Worm (Caenorhabditis elegans): ENCODE data around the gene C09G5.13.

Gene C09G5.13

DNA sequence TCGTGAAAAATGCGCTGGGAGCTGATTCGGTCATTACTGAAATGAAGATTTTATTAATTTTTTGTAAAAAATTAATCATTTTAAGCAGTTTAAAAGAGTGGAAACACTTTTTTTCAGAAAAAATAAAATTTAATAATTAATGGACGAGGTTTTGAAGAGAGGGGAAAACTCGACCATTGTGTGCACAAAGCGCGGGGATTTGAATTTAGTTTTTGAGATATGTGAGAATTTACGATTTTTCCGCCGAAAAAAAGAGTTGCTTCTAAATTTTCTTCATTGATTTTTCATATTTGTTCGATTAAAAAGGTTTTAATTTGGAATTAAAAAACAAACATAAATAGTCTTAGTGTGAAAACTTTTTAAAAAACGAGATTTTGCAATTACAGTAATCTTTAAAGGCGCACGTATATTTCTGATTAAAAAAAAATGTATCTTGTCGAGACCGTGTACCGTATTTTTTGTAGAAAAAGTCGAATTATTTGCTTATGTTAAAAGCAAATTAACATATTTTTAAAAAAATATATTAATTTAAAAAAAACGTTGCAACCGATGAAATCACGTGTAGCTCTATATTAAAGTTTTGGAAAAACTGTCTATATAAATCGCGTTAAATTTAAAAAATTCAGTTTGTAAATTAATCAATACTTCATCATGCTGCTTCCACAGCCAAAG is 2.8 kb upstream of the C09G5.13 start, which contains the start of the genes dph-2 and C09G5.7:
Gene dph-2, minus strand, starts transcription at position 36 of the 672 bp plus-strand sequence.
Gene C09G5.7, plus strand, starts transcription at position 622 of the 672 bp plus-strand sequence.
- TF ChIP-seq C34F6.9 (tag; optimal IDR thresholded peaks at IDR 0.05): peak; percentile 40
- TF ChIP-seq sma-9 (GFP tag; optimal IDR thresholded peaks at IDR 0.05): no peak
- no peak for TF ChIP-seq sma-9 (tag; optimal IDR thresholded peaks at IDR 0.05)
- peak; percentile 88 for TF ChIP-seq gmeb-1 (tag; optimal IDR thresholded peaks at IDR 0.05)

DNA sequence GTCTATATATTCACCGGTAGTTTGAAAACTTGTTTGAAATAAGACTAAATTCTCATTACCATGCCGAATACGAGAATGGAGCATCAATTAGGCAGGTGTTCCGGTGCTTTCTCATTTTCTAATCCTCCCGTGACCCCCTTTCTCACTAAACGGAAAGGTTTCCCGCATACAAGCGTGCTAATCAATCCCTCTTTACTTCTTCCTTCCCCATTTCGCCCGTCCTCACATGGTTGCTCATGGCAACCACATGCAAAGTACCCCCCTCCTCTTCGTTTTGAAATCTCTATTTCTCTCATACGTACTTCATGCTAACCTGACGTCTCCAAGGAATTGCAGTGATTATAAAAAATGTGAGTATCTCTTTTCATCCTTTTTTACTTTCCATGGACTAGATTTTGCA is 2.7 kb downstream of the C09G5.13 start, which contains the start of gene mks-5:
Gene mks-5, plus strand, starts transcription at position 301 of the 400 bp plus-strand sequence.
- TF ChIP-seq Y55F3AM.14 (GFP tag; optimal IDR thresholded peaks at IDR 0.05) (no peak), nhr-129 (tag; optimal IDR thresholded peaks at IDR 0.05) (no peak), nhr-77 (tag; optimal IDR thresholded peaks at IDR 0.05) (no peak), lsy-2 (tag; optimal IDR thresholded peaks at IDR 0.05) (no peak), sma-3 (GFP tag; optimal IDR thresholded peaks at IDR 0.05) (no peak), snpc-4 (tag; optimal IDR thresholded peaks at IDR 0.05) (no peak), nhr-237 (tag; optimal IDR thresholded peaks at IDR 0.05) (no peak), unc-39 (tag; optimal IDR thresholded peaks at IDR 0.05) (no peak), ZK546.5 (tag; optimal IDR thresholded peaks at IDR 0.05) (no peak), C34F6.9 (tag; optimal IDR thresholded peaks at IDR 0.05) (no peak), nhr-11 (tag; optimal IDR thresholded peaks at IDR 0.05) (no peak), egl-27 (tag; optimal IDR thresholded peaks at IDR 0.05) (no peak)

DNA sequence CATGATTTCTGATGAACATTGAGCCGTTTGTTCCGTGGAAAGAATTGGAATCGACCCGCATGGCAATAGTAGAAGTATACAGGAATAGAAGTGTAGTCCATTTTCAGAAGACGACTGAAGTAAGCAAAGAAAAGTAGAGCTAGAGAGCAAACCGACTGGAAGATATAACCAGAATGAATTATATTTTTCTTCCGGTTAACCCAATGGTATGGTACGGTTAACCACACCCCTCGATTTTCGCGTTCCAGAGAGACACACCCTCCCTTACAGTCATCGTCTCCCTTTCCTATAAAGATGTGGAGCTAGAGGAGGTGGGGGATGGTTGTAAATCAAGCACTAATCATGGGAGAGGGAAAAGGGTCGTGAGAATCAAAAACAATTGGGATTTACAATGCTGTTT is 5.8 kb downstream of the C09G5.13 start, which contains the start of gene C09G5.14:
Gene C09G5.14, minus strand, starts transcription at position 101 of the 400 bp plus-strand sequence.
- TF ChIP-seq ceh-82 (tag; optimal IDR thresholded peaks at IDR 0.05) (no peak), mab-5 (tag; optimal IDR thresholded peaks at IDR 0.05) (no peak), nhr-77 (tag; optimal IDR thresholded peaks at IDR 0.05) (no peak), nhr-6 (tag; optimal IDR thresholded peaks at IDR 0.05) (no peak), mbf-1 (tag; optimal IDR thresholded peaks at IDR 0.05) (no peak), nhr-10 (tag; optimal IDR thresholded peaks at IDR 0.05) (no peak), nhr-23 (tag; optimal IDR thresholded peaks at IDR 0.05) (no peak), nhr-21 (tag; optimal IDR thresholded peaks at IDR 0.05) (no peak), unc-62 (GFP tag; optimal IDR thresholded peaks at IDR 0.05) (no peak), egl-27 (tag; optimal IDR thresholded peaks at IDR 0.05) (no peak), dmd-4 (tag; optimal IDR thresholded peaks at IDR 0.05) (no peak), sma-3 (GFP tag; optimal IDR thresholded peaks at IDR 0.05) (no peak), gmeb-1 (tag; optimal IDR thresholded peaks at IDR 0.05) (no peak), zag-1 (tag; optimal IDR thresholded peaks at IDR 0.05) (no peak), Y55F3AM.14 (GFP tag; optimal IDR thresholded peaks at IDR 0.05) (no peak), snpc-4 (tag; optimal IDR thresholded peaks at IDR 0.05) (no peak), elt-3 (tag; optimal IDR thresholded peaks at IDR 0.05) (no peak), aly-2 (tag; optimal IDR thresholded peaks at IDR 0.05) (no peak), skn-1 (tag; optimal IDR thresholded peaks at IDR 0.05) (no peak)

DNA sequence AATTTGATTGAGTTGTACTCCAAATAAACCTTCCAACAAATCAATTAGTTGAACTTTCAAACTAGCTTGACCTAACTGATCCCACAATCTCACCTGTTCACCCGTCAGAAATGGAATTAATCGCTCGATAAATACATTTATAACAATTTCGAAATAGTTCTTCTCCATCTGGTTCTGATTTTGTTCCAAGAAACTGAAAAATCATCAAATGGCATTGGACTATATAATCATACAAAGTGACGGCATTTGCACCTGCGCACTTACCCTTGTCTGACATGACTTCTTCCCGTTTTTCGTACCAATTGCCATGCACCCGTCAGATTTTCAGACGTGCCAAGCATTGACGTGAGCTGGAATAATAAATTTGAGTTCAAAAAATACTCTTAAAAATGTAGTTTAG is 13.5 kb downstream of the C09G5.13 start:
- TF ChIP-seq blmp-1 (tag; optimal IDR thresholded peaks at IDR 0.05; ENCODE audit: insufficient read depth) (no peak), sma-9 (GFP tag; optimal IDR thresholded peaks at IDR 0.05) (peak; percentile 43), sma-9 (tag; optimal IDR thresholded peaks at IDR 0.05) (no peak), lin-39 (tag; optimal IDR thresholded peaks at IDR 0.05) (no peak), nhr-21 (tag; optimal IDR thresholded peaks at IDR 0.05) (peak; percentile 28)

DNA sequence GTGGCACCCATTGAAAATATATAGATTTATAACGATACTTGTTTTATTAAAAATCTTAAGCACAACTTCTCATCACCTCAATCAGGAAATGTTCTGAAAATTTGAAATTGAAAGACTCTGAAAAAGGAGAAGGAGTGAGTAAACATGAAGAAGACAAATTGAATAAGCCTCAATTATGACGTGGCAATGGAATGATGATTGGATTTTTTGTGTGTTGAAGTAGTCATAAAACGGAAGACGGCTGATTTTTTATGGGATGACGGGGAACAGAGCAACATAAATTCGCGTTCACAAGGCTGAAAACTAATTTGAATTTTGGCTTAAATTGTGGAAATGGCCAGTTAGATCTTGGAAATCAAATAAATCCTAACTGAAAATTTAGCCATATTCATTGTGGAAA is 14.3 kb downstream of the C09G5.13 start, which contains the start of gene glb-12:
Gene glb-12, minus strand, starts transcription at position 101 of the 400 bp plus-strand sequence.
- TF ChIP-seq nhr-77 (tag; optimal IDR thresholded peaks at IDR 0.05): no peak
- no peak for TF ChIP-seq gmeb-1 (tag; optimal IDR thresholded peaks at IDR 0.05)
- TF ChIP-seq nhr-25 (tag; optimal IDR thresholded peaks at IDR 0.05): no peak
- TF ChIP-seq lin-39 (tag; optimal IDR thresholded peaks at IDR 0.05): no peak
- TF ChIP-seq sma-3 (GFP tag; optimal IDR thresholded peaks at IDR 0.05): no peak
- no peak for TF ChIP-seq alr-1 (tag; optimal IDR thresholded peaks at IDR 0.05)
- TF ChIP-seq ceh-16 (tag; optimal IDR thresholded peaks at IDR 0.05): no peak
- no peak for TF ChIP-seq unc-55 (GFP tag; optimal IDR thresholded peaks at IDR 0.05)
- TF ChIP-seq nhr-23 (tag; optimal IDR thresholded peaks at IDR 0.05): no peak
- no peak for TF ChIP-seq peb-1 (tag; optimal IDR thresholded peaks at IDR 0.05)
- TF ChIP-seq skn-1 (tag; optimal IDR thresholded peaks at IDR 0.05): no peak
- TF ChIP-seq nhr-129 (tag; optimal IDR thresholded peaks at IDR 0.05): no peak
- no peak for TF ChIP-seq ZK546.5 (tag; optimal IDR thresholded peaks at IDR 0.05)
- no peak for TF ChIP-seq zag-1 (tag; optimal IDR thresholded peaks at IDR 0.05)
- no peak for TF ChIP-seq R02D3.7 (tag; optimal IDR thresholded peaks at IDR 0.05)
- no peak for TF ChIP-seq mab-5 (tag; optimal IDR thresholded peaks at IDR 0.05)

All from whole organism, L2 larva.